Fruit fly (Drosophila melanogaster): ENCODE measurements around the gene CG17292.

The CG17292 gene

dm6 chr2L:8384108-8384601 lies 13.9 kb downstream of the CG17292 start, which contains the start of the genes Dad1 and CG13384 (continued):
- TF ChIP-seq sens-2 (GFP tag; IDR thresholded peaks at IDR 0.05) = no peak
- TF ChIP-seq sisA (GFP tag; IDR thresholded peaks at IDR 0.05) = peak; percentile 88
- peak; percentile 79 for TF ChIP-seq kah (GFP tag; optimal IDR thresholded peaks at IDR 0.05)
- TF ChIP-seq PHDP (tag; optimal IDR thresholded peaks at IDR 0.05) = peak; percentile 96
- peak; percentile 94 for TF ChIP-seq CG14014 (GFP tag; IDR thresholded peaks at IDR 0.05)
- no peak for TF ChIP-seq da (GFP tag; optimal IDR thresholded peaks at IDR 0.05)
- no peak for TF ChIP-seq CG7963 (GFP tag; IDR thresholded peaks at IDR 0.05; ENCODE audit: partially characterized antibody)
- TF ChIP-seq hb (GFP tag; IDR thresholded peaks at IDR 0.05; ENCODE audit: partially characterized antibody) = no peak
- peak; percentile 85 for TF ChIP-seq CG18476 (GFP tag; optimal IDR thresholded peaks at IDR 0.05)
- peak; percentile 68 for TF ChIP-seq sens (GFP tag)
- TF ChIP-seq slou (GFP tag; optimal IDR thresholded peaks at IDR 0.05) = peak; percentile 88
- TF ChIP-seq tgo (GFP tag; IDR thresholded peaks at IDR 0.05) = peak; percentile 94
- TF ChIP-seq Kr (GFP tag; optimal IDR thresholded peaks at IDR 0.05) = peak; percentile 65
- no peak for TF ChIP-seq bigmax (GFP tag; optimal IDR thresholded peaks at IDR 0.05)
- peak; percentile 89 for TF ChIP-seq klu (GFP tag; IDR thresholded peaks at IDR 0.05)
- peak; percentile 43 for TF ChIP-seq CG3995 (GFP tag; optimal IDR thresholded peaks at IDR 0.05)
- TF ChIP-seq CG8478 (optimal IDR thresholded peaks at IDR 0.05) = no peak
- peak; percentile 91 for TF ChIP-seq lilli (GFP tag; optimal IDR thresholded peaks at IDR 0.05)
- peak; percentile 96 for TF ChIP-seq Dek (tag; optimal IDR thresholded peaks at IDR 0.05)
- peak; percentile 69 for TF ChIP-seq CG30431 (GFP tag; optimal IDR thresholded peaks at IDR 0.05)
- TF ChIP-seq sim (GFP tag; IDR thresholded peaks at IDR 0.05) = peak; percentile 53; the same call in 1 of the 2 replicates
- TF ChIP-seq fd102C (GFP tag; optimal IDR thresholded peaks at IDR 0.05) = peak; percentile 55
- TF ChIP-seq CG6654 (GFP tag; optimal IDR thresholded peaks at IDR 0.05) = peak; percentile 63
- no peak for TF ChIP-seq nerfin-2 (GFP tag; IDR thresholded peaks at IDR 0.05; ENCODE audit: partially characterized antibody)
- TF ChIP-seq nerfin-1 (tag; optimal IDR thresholded peaks at IDR 0.05) = peak; percentile 90
- peak; percentile 44 for TF ChIP-seq Dad (GFP tag; optimal IDR thresholded peaks at IDR 0.05)
- TF ChIP-seq CG3407 (GFP tag; optimal IDR thresholded peaks at IDR 0.05) = peak; percentile 78
- no peak for TF ChIP-seq CG7745 (tag; optimal IDR thresholded peaks at IDR 0.05)
- TF ChIP-seq gce (GFP tag; IDR thresholded peaks at IDR 0.05) = peak; percentile 40; the same call in 1 of the 3 replicates
- TF ChIP-seq gsb-n (tag; optimal IDR thresholded peaks at IDR 0.05) = peak; percentile 92
- peak; percentile 89 for TF ChIP-seq CG15514 (GFP tag; optimal IDR thresholded peaks at IDR 0.05)
- no peak for TF ChIP-seq NK7.1 (GFP tag; optimal IDR thresholded peaks at IDR 0.05)
- TF ChIP-seq odd (GFP tag; optimal IDR thresholded peaks at IDR 0.05) = peak; percentile 87
- peak; percentile 79 for TF ChIP-seq CG14050 (GFP tag; IDR thresholded peaks at IDR 0.05)
- peak; percentile 78 for TF ChIP-seq CG18011 (GFP tag; optimal IDR thresholded peaks at IDR 0.05)
- peak; percentile 96 for TF ChIP-seq CG17829 (tag; optimal IDR thresholded peaks at IDR 0.05)
- peak; percentile 69 for TF ChIP-seq Elba2 (GFP tag; optimal IDR thresholded peaks at IDR 0.05)
- peak; percentile 47; the same call in 1 of the 2 replicates for TF ChIP-seq Bgb (GFP tag; IDR thresholded peaks at IDR 0.05; ENCODE audit: partially characterized antibody)
- peak; percentile 83 for TF ChIP-seq Taf1 (GFP tag; IDR thresholded peaks at IDR 0.05)
- TF ChIP-seq CG16779 (GFP tag; IDR thresholded peaks at IDR 0.05) = 0 out of 2 replicates have a peak, but pooled peaks have one; percentile 19
- peak; percentile 81 for TF ChIP-seq Nf-YB (GFP tag; optimal IDR thresholded peaks at IDR 0.05)
- peak; percentile 96 for TF ChIP-seq slbo (GFP tag; IDR thresholded peaks at IDR 0.05)
- peak; percentile 96 for TF ChIP-seq CG13894 (tag; optimal IDR thresholded peaks at IDR 0.05)
- peak; percentile 44 for TF ChIP-seq Sry-β (GFP tag; optimal IDR thresholded peaks at IDR 0.05)
- TF ChIP-seq H2.0 (GFP tag; IDR thresholded peaks at IDR 0.05) = peak; percentile 89
- no peak for TF ChIP-seq CG4282 (GFP tag; optimal IDR thresholded peaks at IDR 0.05)
- TF ChIP-seq CG10565 (GFP tag; optimal IDR thresholded peaks at IDR 0.05) = peak; percentile 38
- TF ChIP-seq Drgx (GFP tag; IDR thresholded peaks at IDR 0.05) = peak; percentile 85
- TF ChIP-seq CG4617 (GFP tag; optimal IDR thresholded peaks at IDR 0.05; ENCODE audit: borderline replicate concordance) = peak; percentile 50
- TF ChIP-seq Trl (optimal IDR thresholded peaks at IDR 0.05) = no peak
- peak; percentile 55 for TF ChIP-seq Trl (GFP tag; optimal IDR thresholded peaks at IDR 0.05)
